Fruit fly (Drosophila melanogaster): ENCODE results near the gene Vps39.

DNA sequence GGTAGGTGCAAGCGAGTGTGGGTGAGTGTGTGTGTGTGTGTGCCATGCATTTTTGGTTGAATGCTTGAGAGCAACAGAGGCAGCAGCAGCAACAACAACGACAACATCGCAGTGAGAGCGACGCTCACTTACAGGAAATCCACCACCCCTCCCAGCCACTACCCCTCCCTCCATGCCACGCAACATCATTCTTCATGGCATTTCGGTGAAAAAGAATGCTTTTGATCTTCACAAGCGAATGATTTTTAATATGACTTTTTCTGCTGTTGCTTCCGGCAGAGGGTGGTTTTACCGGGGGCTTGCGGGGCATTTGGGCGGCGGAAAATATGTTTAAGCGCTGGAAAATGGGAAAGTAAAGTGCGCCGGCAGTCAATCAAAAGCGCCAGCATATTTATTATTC, 12.6 kb downstream of the Vps39 start:
- no peak for TF ChIP-seq Sin3A (optimal IDR thresholded peaks at IDR 0.05)
- no peak for TF ChIP-seq h (optimal IDR thresholded peaks at IDR 0.05)
- TF ChIP-seq psq (optimal IDR thresholded peaks at IDR 0.05) = no peak
- TF ChIP-seq insv (optimal IDR thresholded peaks at IDR 0.05) = no peak
- no peak for TF ChIP-seq ttk (optimal IDR thresholded peaks at IDR 0.05)
- TF ChIP-seq Myc (optimal IDR thresholded peaks at IDR 0.05) = no peak

Data from Kc167 (cell line).